Fruit fly (Drosophila melanogaster) whole organism, prepupa: Measurements from ENCODE around the gene CG17490.

ENCODE experiments used
- Blimp-1 ChIP-seq: fragments of 200-800 bp; sonication (Bioruptor generic); optimal IDR thresholded peaks from 3 replicates; lab custom pipeline; 2017; ENCODE audit warnings: missing biosample characterization, missing genetic modification characterization, mild to moderate bottlenecking, moderate library complexity, missing genetic modification reagents
- CG10669 ChIP-seq: fragments of 200-800 bp; sonication (Bioruptor generic); optimal IDR thresholded peaks from 3 replicates; lab custom pipeline; 2018; ENCODE audit warnings: missing biosample characterization, mild to moderate bottlenecking, missing genetic modification characterization, moderate library complexity
- CG11294 ChIP-seq: fragments of 200-800 bp; sonication (Bioruptor generic); IDR thresholded peaks from 2 replicates; pipeline ENCODE4 v1.3.6; 2022; ENCODE audit warnings: missing biosample characterization, missing genetic modification characterization
- CG11762 ChIP-seq: fragments of 200-800 bp; sonication (Bioruptor generic); optimal IDR thresholded peaks from 3 replicates; lab custom pipeline; 2016; ENCODE audit warnings: missing biosample characterization, missing genetic modification characterization; ENCODE audit not compliant: insufficient read depth
- CG15336 ChIP-seq: fragments of 200-800 bp; sonication (Bioruptor generic); IDR thresholded peaks from 2 replicates; pipeline ENCODE4 v1.3.6; 2022; ENCODE audit warnings: missing biosample characterization, missing genetic modification characterization
- CG16779 ChIP-seq: fragments of 200-800 bp; sonication (Bioruptor generic); optimal IDR thresholded peaks from 3 replicates; lab custom pipeline; 2017; ENCODE audit warnings: missing biosample characterization, mild to moderate bottlenecking, missing genetic modification characterization
- CG31627 ChIP-seq: fragments of 200-800 bp; sonication (Bioruptor generic); optimal IDR thresholded peaks from 3 replicates; lab custom pipeline; 2016; ENCODE audit warnings: missing biosample characterization, missing genetic modification characterization
- CG34406 ChIP-seq: fragments of 200-800 bp; sonication (Bioruptor generic); optimal IDR thresholded peaks from 3 replicates; lab custom pipeline; 2016; ENCODE audit warnings: missing biosample characterization, missing genetic modification characterization
- CG4318 ChIP-seq: fragments of 200-800 bp; sonication (Bioruptor generic); optimal IDR thresholded peaks from 3 replicates; lab custom pipeline; 2017; ENCODE audit warnings: missing biosample characterization, mild to moderate bottlenecking, missing genetic modification characterization
- CG6163 ChIP-seq: fragments of 200-800 bp; sonication (Bioruptor generic); IDR thresholded peaks from 3 replicates; pipeline ENCODE4 v1.3.6; 2022; ENCODE audit warnings: missing biosample characterization, missing genetic modification characterization
- CG6276 ChIP-seq: fragments of 200-800 bp; sonication (Bioruptor generic); optimal IDR thresholded peaks from 2 replicates; lab custom pipeline; 2017; ENCODE audit warnings: missing biosample characterization, mild to moderate bottlenecking, missing genetic modification characterization
- CG6808 ChIP-seq: fragments of 200-800 bp; sonication (Bioruptor generic); optimal IDR thresholded peaks from 3 replicates; lab custom pipeline; 2017; ENCODE audit warnings: missing biosample characterization, missing genetic modification characterization, mild to moderate bottlenecking, moderate library complexity, missing genetic modification reagents
- CG6854 ChIP-seq: fragments of 200-800 bp; sonication (Bioruptor generic); optimal IDR thresholded peaks from 2 replicates; lab custom pipeline; 2017; ENCODE audit warnings: missing biosample characterization, mild to moderate bottlenecking, missing genetic modification characterization
- Eip78C ChIP-seq: fragments of 200-800 bp; sonication (Bioruptor generic); peaks from one replicate; lab custom pipeline; 2016; ENCODE audit warnings: missing biosample characterization, missing genetic modification characterization
- Eip93F ChIP-seq: fragments of 200-800 bp; sonication (Bioruptor generic); optimal IDR thresholded peaks from 2 replicates; lab custom pipeline; 2016; ENCODE audit warnings: missing biosample characterization, mild to moderate bottlenecking, missing genetic modification characterization
- Ets96B ChIP-seq: fragments of 200-800 bp; optimal IDR thresholded peaks from 2 replicates; lab custom pipeline; 2019; ENCODE audit warnings: missing biosample characterization, mild to moderate bottlenecking, missing genetic modification characterization, moderate library complexity
- Gug ChIP-seq: fragments of 200-800 bp; sonication (Bioruptor generic); IDR thresholded peaks from 2 replicates; pipeline ENCODE4 v1.3.6; 2022; ENCODE audit warnings: missing biosample characterization, missing genetic modification characterization
- Hr38 ChIP-seq: sonication (Bioruptor generic); optimal IDR thresholded peaks from 2 replicates; lab custom pipeline; 2016; ENCODE audit warnings: missing biosample characterization, missing genetic modification characterization
- Hr39 ChIP-seq: fragments of 200-800 bp; sonication (Bioruptor generic); optimal IDR thresholded peaks from 2 replicates; lab custom pipeline; 2016; ENCODE audit warnings: missing biosample characterization, missing genetic modification characterization
- Met ChIP-seq: fragments of 200-800 bp; sonication (Bioruptor generic); optimal IDR thresholded peaks from 3 replicates; lab custom pipeline; 2016; ENCODE audit warnings: missing biosample characterization, missing genetic modification characterization
- Smox ChIP-seq: fragments of 200-800 bp; sonication (Bioruptor generic); optimal IDR thresholded peaks from 3 replicates; lab custom pipeline; 2016; ENCODE audit warnings: missing biosample characterization, missing genetic modification characterization
- Sox14 ChIP-seq: fragments of 200-800 bp; sonication (Bioruptor generic); optimal IDR thresholded peaks from 3 replicates; lab custom pipeline; 2016; ENCODE audit warnings: missing biosample characterization, missing genetic modification characterization
- Sox15 ChIP-seq: fragments of 200-800 bp; sonication (Bioruptor generic); optimal IDR thresholded peaks from 3 replicates; lab custom pipeline; 2016; ENCODE audit warnings: missing biosample characterization, missing genetic modification characterization
- acj6 ChIP-seq: fragments of 200-800 bp; sonication (Bioruptor generic); optimal IDR thresholded peaks from 3 replicates; lab custom pipeline; 2016; ENCODE audit warnings: missing biosample characterization, missing genetic modification characterization
- dac ChIP-seq: fragments of 200-800 bp; sonication (Bioruptor generic); optimal IDR thresholded peaks from 2 replicates; lab custom pipeline; 2017; ENCODE audit warnings: missing biosample characterization, mild to moderate bottlenecking, missing genetic modification characterization
- fd59A ChIP-seq: fragments of 200-800 bp; sonication (Bioruptor generic); optimal IDR thresholded peaks from 2 replicates; lab custom pipeline; 2017; ENCODE audit warnings: missing biosample characterization, mild to moderate bottlenecking, missing genetic modification characterization, missing genetic modification reagents
- fd85E ChIP-seq: fragments of 200-800 bp; sonication (Bioruptor generic); optimal IDR thresholded peaks from 3 replicates; lab custom pipeline; 2016; ENCODE audit warnings: missing biosample characterization, missing genetic modification characterization
- pdm3 ChIP-seq: fragments of 200-800 bp; sonication (Bioruptor generic); optimal IDR thresholded peaks from 3 replicates; lab custom pipeline; 2016; ENCODE audit warnings: missing biosample characterization, missing genetic modification characterization
- salr ChIP-seq, 2 experiments: fragments of 200-800 bp; sonication (Bioruptor generic); optimal IDR thresholded peaks; 3 replicates each; lab custom pipeline; 2016 to 2018; ENCODE audit warnings: missing biosample characterization in 2 of 2, missing genetic modification characterization in 2 of 2, mild to moderate bottlenecking in 1 of 2
- spab ChIP-seq: fragments of 200-800 bp; sonication (Bioruptor generic); optimal IDR thresholded peaks from 2 replicates; lab custom pipeline; 2017; ENCODE audit warnings: missing biosample characterization, mild to moderate bottlenecking, missing genetic modification characterization, missing genetic modification reagents
- ss ChIP-seq, 2 experiments: fragments of 200-800 bp; sonication (Bioruptor generic); optimal IDR thresholded peaks; 2 replicates in 1 of 2; 3 replicates in 1 of 2; lab custom pipeline; 2017 to 2018; ENCODE audit warnings: mild to moderate bottlenecking in 2 of 2, missing biosample characterization in 2 of 2, missing genetic modification characterization in 2 of 2, moderate library complexity in 1 of 2
- svp ChIP-seq: fragments of 200-800 bp; sonication (Bioruptor generic); peaks from one replicate; lab custom pipeline; 2016; ENCODE audit warnings: missing biosample characterization, missing genetic modification characterization
- vri ChIP-seq: fragments of 200-800 bp; sonication (Bioruptor generic); optimal IDR thresholded peaks from 3 replicates; lab custom pipeline; 2016; ENCODE audit warnings: missing biosample characterization, mild to moderate bottlenecking, missing genetic modification characterization

The CG17490 gene

dm6 chr2L:22536488-22537041 lies 903 bp upstream of the CG17490 start, which contains the start of gene RpL5 (continued):
- no peak for TF ChIP-seq vri
- TF ChIP-seq Smox (GFP tag; lab: Kevin White, UChicago): no peak
- no peak for TF ChIP-seq Eip78C (GFP tag; lab: Kevin White, UChicago)
- peak; percentile 26 for TF ChIP-seq Met (GFP tag; lab: Kevin White, UChicago)
- no peak for TF ChIP-seq fd85E (GFP tag; lab: Kevin White, UChicago)
- TF ChIP-seq svp (GFP tag; lab: Kevin White, UChicago): peak; percentile 64
- TF ChIP-seq CG31627: peak; percentile 35
- TF ChIP-seq CG10669: no peak
- TF ChIP-seq Hr38 (GFP tag; lab: Kevin White, UChicago): no peak
- no peak for TF ChIP-seq Eip93F (GFP tag; lab: Kevin White, UChicago)
- TF ChIP-seq CG4318 (GFP tag; lab: Kevin White, UChicago): no peak
- TF ChIP-seq CG6163: no peak
- TF ChIP-seq CG6276 (GFP tag; lab: Kevin White, UChicago): no peak
- no peak for TF ChIP-seq spab (GFP tag; lab: Kevin White, UChicago)
- no peak for TF ChIP-seq Sox15

dm6 chr2L:22537940-22538657 lies 631 bp downstream of the CG17490 start:
- TF ChIP-seq svp (GFP tag; lab: Kevin White, UChicago): peak; percentile 61
- TF ChIP-seq ss (GFP tag; optimal IDR thresholded peaks at IDR 0.05; lab: Kevin White, UChicago): no peak
- TF ChIP-seq Hr39 (GFP tag; lab: Kevin White, UChicago): peak; percentile 41
- TF ChIP-seq fd59A (GFP tag; lab: Kevin White, UChicago): no peak
- no peak for TF ChIP-seq Gug (GFP tag; lab: Robert Waterston, UW)
- peak; percentile 10 for TF ChIP-seq CG31627

dm6 chr2L:22550040-22550439 lies 12.6 kb downstream of the CG17490 start, which contains the start of gene CG17493:
Gene CG17493, plus strand, starts transcription at chr2L:22550064.
- peak; percentile 44 for TF ChIP-seq svp (GFP tag; lab: Kevin White, UChicago)
- no peak for TF ChIP-seq Eip78C (GFP tag; lab: Kevin White, UChicago)

- TF ChIP-seq CG6163 (no peak), dac (GFP tag; lab: Kevin White, UChicago) (no peak), Smox (GFP tag; lab: Kevin White, UChicago) (no peak), pdm3 (no peak), CG6808 (GFP tag; lab: Kevin White, UChicago) (no peak), CG11294 (no peak), Ets96B (tag; lab: Kevin White, UChicago) (no peak), CG34406 (GFP tag; lab: Kevin White, UChicago) (no peak), svp (GFP tag; lab: Kevin White, UChicago) (no peak), CG31627 (no peak), CG15336 (no peak), Gug (GFP tag; lab: Robert Waterston, UW) (no peak), CG16779 (tag; lab: Kevin White, UChicago) (no peak), Eip93F (GFP tag; lab: Kevin White, UChicago) (no peak), salr (GFP tag; optimal IDR thresholded peaks at IDR 0.05; lab: Kevin White, UChicago) (no peak), CG11762 (GFP tag; lab: Kevin White, UChicago) (no peak), acj6 (GFP tag; lab: Kevin White, UChicago) (no peak), Blimp-1 (GFP tag; lab: Kevin White, UChicago) (no peak)
- TF ChIP-seq, all 60 proteins: peak for 0
Observed at dm6 chr2L:22566218-22566617, 28.8 kb downstream of the CG17490 start.

dm6 chr2L:22567426-22567825 lies 30.0 kb downstream of the CG17490 start:
- TF ChIP-seq Sox14 (GFP tag; lab: Kevin White, UChicago) (no peak), CG34406 (GFP tag; lab: Kevin White, UChicago) (no peak), CG6854 (GFP tag; lab: Kevin White, UChicago) (no peak), Eip93F (GFP tag; lab: Kevin White, UChicago) (no peak)
